Fruit fly (Drosophila melanogaster) whole organism, embryonic: Measurements from ENCODE around the gene CG4615.

Source experiments
- CG11398 ChIP-seq: fragments of 200-800 bp; sonication (Bioruptor generic); optimal IDR thresholded peaks from 2 replicates; lab custom pipeline; 2016; ENCODE audit warnings: missing biosample characterization, missing genetic modification characterization
- CG11456 ChIP-seq: fragments of 200-800 bp; sonication (Bioruptor generic); IDR thresholded peaks from 3 replicates; pipeline ENCODE4 v1.3.6; 2022; ENCODE audit warnings: missing biosample characterization, missing genetic modification characterization
- CG12769 ChIP-seq: fragments of 200-800 bp; sonication (Bioruptor generic); optimal IDR thresholded peaks from 2 replicates; lab custom pipeline; 2019; ENCODE audit warnings: missing biosample characterization, mild to moderate bottlenecking, missing genetic modification characterization, moderate library complexity
- CG15601 ChIP-seq: fragments of 200-800 bp; sonication (Bioruptor generic); optimal IDR thresholded peaks from 3 replicates; lab custom pipeline; 2019; ENCODE audit warnings: missing biosample characterization, mild to moderate bottlenecking, missing genetic modification characterization, moderate library complexity
- CG17912 ChIP-seq: fragments of 200-800 bp; sonication (Bioruptor generic); optimal IDR thresholded peaks from 2 replicates; lab custom pipeline; 2018; ENCODE audit warnings: missing biosample characterization, mild to moderate bottlenecking, missing genetic modification characterization
- CG18599 ChIP-seq: fragments of 200-800 bp; sonication (Bioruptor generic); optimal IDR thresholded peaks from 3 replicates; lab custom pipeline; 2017; ENCODE audit warnings: missing biosample characterization, missing genetic modification characterization, mild to moderate bottlenecking, moderate library complexity, missing genetic modification reagents
- CG2116 ChIP-seq: fragments of 200-800 bp; sonication (Bioruptor generic); optimal IDR thresholded peaks from 3 replicates; lab custom pipeline; 2018; ENCODE audit warnings: missing biosample characterization, mild to moderate bottlenecking, missing genetic modification characterization
- CG31224 ChIP-seq: fragments of 200-800 bp; sonication (Bioruptor generic); IDR thresholded peaks from 2 replicates; pipeline ENCODE4 v1.3.6; 2022; ENCODE audit warnings: missing biosample characterization, missing genetic modification characterization
- CG34224 ChIP-seq: fragments of 200-800 bp; sonication (Bioruptor generic); IDR thresholded peaks from 3 replicates; pipeline ENCODE4 v1.3.6; 2022; ENCODE audit warnings: missing biosample characterization, missing genetic modification characterization; ENCODE audit not compliant: partially characterized antibody
- CG34376 ChIP-seq: fragments of 200-800 bp; sonication (Bioruptor generic); optimal IDR thresholded peaks from 2 replicates; lab custom pipeline; 2018; ENCODE audit warnings: missing biosample characterization, mild to moderate bottlenecking, missing genetic modification characterization
- CG4404 ChIP-seq: fragments of 200-800 bp; sonication (Bioruptor generic); IDR thresholded peaks from 2 replicates; pipeline ENCODE4 v1.3.6; 2022; ENCODE audit warnings: missing biosample characterization, missing genetic modification characterization
- CG6683 ChIP-seq: fragments of 200-800 bp; sonication (Bioruptor generic); optimal IDR thresholded peaks from 2 replicates; lab custom pipeline; 2017; ENCODE audit warnings: missing biosample characterization, mild to moderate bottlenecking, missing genetic modification characterization, missing genetic modification reagents
- CG9932 ChIP-seq: fragments of 200-800 bp; sonication (Bioruptor generic); IDR thresholded peaks from 2 replicates; pipeline ENCODE4 v1.3.6; 2022; ENCODE audit warnings: missing biosample characterization, missing genetic modification characterization
- Dek ChIP-seq: fragments of 200-800 bp; sonication (Bioruptor generic); optimal IDR thresholded peaks from 3 replicates; lab custom pipeline; 2019; ENCODE audit warnings: missing biosample characterization, mild to moderate bottlenecking, missing genetic modification characterization, moderate library complexity
- Dll ChIP-seq: fragments of 200-800 bp; sonication (Bioruptor generic); IDR thresholded peaks from 4 replicates; pipeline ENCODE4 v1.3.6; 2022; ENCODE audit warnings: missing biosample characterization, missing genetic modification characterization; ENCODE audit not compliant: partially characterized antibody
- Eip74EF ChIP-seq, 2 experiments: fragments of 200-800 bp in 1 of 2; fragments of >200 bp in 1 of 2; sonication (Bioruptor generic) in 1 of 2; optimal IDR thresholded peaks; 2 replicates each; lab custom pipeline; 2017 to 2019; ENCODE audit warnings: missing biosample characterization in 2 of 2, missing genetic modification characterization in 2 of 2, mild to moderate bottlenecking in 1 of 2, moderate library complexity in 1 of 2
- Ets65A ChIP-seq: fragments of 200-800 bp; sonication (Bioruptor generic); peaks from one replicate; lab custom pipeline; 2016; ENCODE audit warnings: missing biosample characterization, missing genetic modification characterization
- H2.0 ChIP-seq: fragments of 200-800 bp; sonication (Bioruptor generic); IDR thresholded peaks from 2 replicates; pipeline ENCODE4 v1.3.6; 2022; ENCODE audit warnings: missing biosample characterization, missing genetic modification characterization
- HHEX ChIP-seq: fragments of 200-800 bp; sonication (Bioruptor generic); optimal IDR thresholded peaks from 3 replicates; lab custom pipeline; 2017; ENCODE audit warnings: missing biosample characterization, mild to moderate bottlenecking, missing genetic modification characterization, missing genetic modification reagents
- Hmr ChIP-seq: fragments of 200-800 bp; sonication (Bioruptor generic); optimal IDR thresholded peaks from 3 replicates; lab custom pipeline; 2017; ENCODE audit warnings: mild to moderate bottlenecking, missing biosample characterization, missing genetic modification reagents, missing genetic modification characterization
- Hsf ChIP-seq: fragments of 200-800 bp; sonication (Bioruptor generic); optimal IDR thresholded peaks from 3 replicates; lab custom pipeline; 2016; ENCODE audit warnings: missing biosample characterization, missing genetic modification characterization
- Med ChIP-seq: fragments of 200-800 bp; sonication (Bioruptor generic); peaks from one replicate; lab custom pipeline; 2016; ENCODE audit warnings: missing biosample characterization, missing genetic modification characterization, mild to moderate bottlenecking, inconsistent platforms, moderate library complexity
- NC2α ChIP-seq: fragments of 200-800 bp; sonication (Bioruptor generic); optimal IDR thresholded peaks from 2 replicates; lab custom pipeline; 2016; ENCODE audit warnings: missing biosample characterization, missing genetic modification characterization
- NFAT ChIP-seq: fragments of 200-800 bp; sonication (Bioruptor generic); IDR thresholded peaks from 2 replicates; pipeline ENCODE4 v1.3.6; 2022; ENCODE audit warnings: missing biosample characterization, missing genetic modification characterization
- Stat92E ChIP-seq, 3 experiments: fragments of >200 bp in 2 of 3; fragments of 200-800 bp in 1 of 3; sonication (Bioruptor generic) in 1 of 3; optimal IDR thresholded peaks; 2 replicates each; lab custom pipeline; 2017 to 2019; ENCODE audit warnings: missing biosample characterization in 3 of 3, missing genetic modification characterization in 3 of 3, mild to moderate bottlenecking in 1 of 3, moderate library complexity in 1 of 3
- abd-A ChIP-seq: fragments of 200-800 bp; sonication (Bioruptor generic); optimal IDR thresholded peaks from 3 replicates; lab custom pipeline; 2019; ENCODE audit warnings: missing biosample characterization, mild to moderate bottlenecking, missing genetic modification characterization, moderate library complexity
- crp ChIP-seq, 2 experiments: fragments of 200-800 bp; sonication (Bioruptor generic); optimal IDR thresholded peaks; 2 replicates in 1 of 2; 3 replicates in 1 of 2; lab custom pipeline; 2017; ENCODE audit warnings: missing biosample characterization in 2 of 2, missing genetic modification characterization in 2 of 2, mild to moderate bottlenecking in 1 of 2, moderate library complexity in 1 of 2
- dan ChIP-seq: fragments of 200-800 bp; sonication (Bioruptor generic); IDR thresholded peaks from 2 replicates; pipeline ENCODE4 v1.3.6; 2022; ENCODE audit warnings: missing biosample characterization, missing genetic modification characterization
- dmrt11E ChIP-seq: fragments of 200-800 bp; sonication (Bioruptor generic); optimal IDR thresholded peaks from 3 replicates; lab custom pipeline; 2018; ENCODE audit warnings: missing biosample characterization, mild to moderate bottlenecking, missing genetic modification characterization, moderate library complexity
- dmrt99B ChIP-seq: fragments of 200-800 bp; sonication (Bioruptor generic); optimal IDR thresholded peaks from 2 replicates; lab custom pipeline; 2018; ENCODE audit warnings: missing biosample characterization, mild to moderate bottlenecking, missing genetic modification characterization, moderate library complexity
- exex ChIP-seq: fragments of 200-800 bp; sonication (Bioruptor generic); optimal IDR thresholded peaks from 4 replicates; lab custom pipeline; 2018; ENCODE audit warnings: missing biosample characterization, mild to moderate bottlenecking, missing genetic modification characterization, moderate library complexity
- grau ChIP-seq: fragments of 200-800 bp; optimal IDR thresholded peaks from 3 replicates; lab custom pipeline; 2019; ENCODE audit warnings: missing biosample characterization, mild to moderate bottlenecking, missing genetic modification characterization, moderate library complexity
- inv ChIP-seq: fragments of 200-800 bp; sonication (Bioruptor generic); IDR thresholded peaks from 2 replicates; pipeline ENCODE4 v1.3.6; 2022; ENCODE audit warnings: missing biosample characterization, missing genetic modification characterization; ENCODE audit not compliant: partially characterized antibody
- lov ChIP-seq, 2 experiments: fragments of 200-800 bp in 1 of 2; fragments of >200 bp in 1 of 2; sonication (Bioruptor generic) in 1 of 2; IDR thresholded peaks in 1 of 2; optimal IDR thresholded peaks in 1 of 2; 2 replicates in 1 of 2; 3 replicates in 1 of 2; pipeline versions ENCODE4 v1.3.6 to Lab custom; 2017 to 2022; ENCODE audit warnings: missing biosample characterization in 1 of 2, missing genetic modification characterization in 1 of 2
- mam ChIP-seq: fragments of 200-800 bp; sonication (Bioruptor generic); optimal IDR thresholded peaks from 3 replicates; lab custom pipeline; 2016; ENCODE audit warnings: missing biosample characterization, missing genetic modification characterization
- mirr ChIP-seq: fragments of 200-800 bp; sonication (Bioruptor generic); optimal IDR thresholded peaks from 3 replicates; lab custom pipeline; 2018; ENCODE audit warnings: missing biosample characterization, mild to moderate bottlenecking, missing genetic modification characterization
- otp ChIP-seq: fragments of 200-800 bp; sonication (Bioruptor generic); IDR thresholded peaks from 3 replicates; pipeline ENCODE4, ENCODE4 v1.3.6; 2022; ENCODE audit warnings: missing biosample characterization, missing genetic modification characterization
- peb ChIP-seq: fragments of 200-800 bp; sonication (Bioruptor generic); IDR thresholded peaks from 2 replicates; pipeline ENCODE4 v1.3.6; 2022; ENCODE audit warnings: missing biosample characterization, missing genetic modification characterization
- prd ChIP-seq, 3 experiments: fragments of >200 bp in 2 of 3; fragments of 200-800 bp in 1 of 3; sonication (Bioruptor generic) in 1 of 3; optimal IDR thresholded peaks in 2 of 3; IDR thresholded peaks in 1 of 3; 2 replicates in 2 of 3; 3 replicates in 1 of 3; pipeline versions ENCODE4 v1.3.6 to Lab custom; 2017 to 2022; ENCODE audit warnings: missing biosample characterization in 1 of 3, missing genetic modification characterization in 1 of 3
- rib ChIP-seq: fragments of 200-800 bp; sonication (Bioruptor generic); IDR thresholded peaks from 2 replicates; pipeline ENCODE4 v1.3.6; 2022; ENCODE audit warnings: missing biosample characterization, missing genetic modification characterization
- row ChIP-seq: fragments of 200-800 bp; sonication (Bioruptor generic); IDR thresholded peaks from 3 replicates; pipeline ENCODE4 v1.3.6; 2022; ENCODE audit warnings: missing biosample characterization, missing genetic modification characterization
- slou ChIP-seq: fragments of 200-800 bp; sonication (Bioruptor generic); optimal IDR thresholded peaks from 3 replicates; lab custom pipeline; 2016; ENCODE audit warnings: missing biosample characterization, missing genetic modification characterization
- sug ChIP-seq: fragments of 200-800 bp; optimal IDR thresholded peaks from 2 replicates; lab custom pipeline; 2019; ENCODE audit warnings: missing biosample characterization, mild to moderate bottlenecking, missing genetic modification characterization, moderate library complexity
- tna ChIP-seq: fragments of 200-800 bp; sonication (Bioruptor generic); IDR thresholded peaks from 2 replicates; pipeline ENCODE4 v1.3.6; 2022; ENCODE audit warnings: missing biosample characterization, missing genetic modification characterization; ENCODE audit not compliant: partially characterized antibody
- toy ChIP-seq: fragments of 200-800 bp; sonication (Bioruptor generic); IDR thresholded peaks from 2 replicates; pipeline ENCODE4 v1.3.6; 2022; ENCODE audit warnings: missing biosample characterization, missing genetic modification characterization
- vnd ChIP-seq: fragments of 200-800 bp; sonication (Bioruptor generic); IDR thresholded peaks from 3 replicates; pipeline ENCODE4 v1.3.6; 2022; ENCODE audit warnings: missing biosample characterization, missing genetic modification characterization; ENCODE audit not compliant: partially characterized antibody
- vvl ChIP-seq: fragments of 200-800 bp; sonication (Bioruptor generic); IDR thresholded peaks from 2 replicates; pipeline ENCODE4 v1.3.6; 2022; ENCODE audit warnings: missing biosample characterization, missing genetic modification characterization
- wdn ChIP-seq: fragments of 200-800 bp; sonication (Bioruptor generic); IDR thresholded peaks from 2 replicates; pipeline ENCODE4 v1.3.6; 2022; ENCODE audit warnings: missing biosample characterization, missing genetic modification characterization
- z ChIP-seq: fragments of 200-800 bp; sonication (Bioruptor generic); IDR thresholded peaks from 3 replicates; pipeline ENCODE4 v1.3.6; 2022; ENCODE audit warnings: missing biosample characterization, missing genetic modification characterization
- zfh2 ChIP-seq: fragments of 200-800 bp; sonication (Bioruptor generic); optimal IDR thresholded peaks from 2 replicates; lab custom pipeline; 2016; ENCODE audit warnings: missing biosample characterization, missing genetic modification characterization

CG4615 gene

dm6 chrX:7063563-7063962, 38.5 kb downstream of the CG4615 start (continued):
- TF ChIP-seq crp (GFP tag; optimal IDR thresholded peaks at IDR 0.05; lab: Kevin White, UChicago) (no peak), rib (GFP tag; lab: Robert Waterston, UW) (no peak), prd (optimal IDR thresholded peaks at IDR 0.05; lab: Kevin White, UChicago) (no peak), prd (GFP tag; IDR thresholded peaks at IDR 0.05; lab: Robert Waterston, UW) (no peak), wdn (GFP tag; lab: Robert Waterston, UW) (no peak), CG34376 (GFP tag; lab: Kevin White, UChicago) (no peak), grau (tag; lab: Kevin White, UChicago) (no peak), HHEX (GFP tag; lab: Kevin White, UChicago) (no peak), NC2α (GFP tag; lab: Kevin White, UChicago) (no peak), zfh2 (GFP tag; lab: Kevin White, UChicago) (no peak), vnd (GFP tag; lab: Robert Waterston, UW) (no peak), CG11398 (no peak), vvl (GFP tag; lab: Robert Waterston, UW) (no peak), CG18599 (peak; percentile 18), Dek (no peak), CG34224 (GFP tag; lab: Robert Waterston, UW) (no peak), CG6683 (no peak), slou (GFP tag; lab: Kevin White, UChicago) (no peak), sug (no peak), CG17912 (GFP tag; lab: Kevin White, UChicago) (no peak), CG4404 (GFP tag; lab: Robert Waterston, UW) (no peak), mirr (GFP tag; lab: Kevin White, UChicago) (no peak), otp (GFP tag; lab: Robert Waterston, UW) (no peak), row (peak; percentile 26; the same call in 1 of the 3 replicates), abd-A (tag; lab: Kevin White, UChicago) (no peak), Eip74EF (GFP tag; optimal IDR thresholded peaks at IDR 0.05; lab: Kevin White, UChicago) (no peak), dan (GFP tag; lab: Robert Waterston, UW) (no peak), mam (GFP tag; lab: Kevin White, UChicago) (no peak), toy (no peak), CG12769 (tag; lab: Kevin White, UChicago) (peak; percentile 1), Hsf (GFP tag; lab: Kevin White, UChicago) (no peak), exex (tag; lab: Kevin White, UChicago) (no peak), dmrt11E (tag; lab: Kevin White, UChicago) (no peak), CG11456 (GFP tag; lab: Robert Waterston, UW) (no peak), Stat92E (GFP tag; optimal IDR thresholded peaks at IDR 0.05; lab: Kevin White, UChicago) (no peak), NFAT (GFP tag; lab: Robert Waterston, UW) (no peak), CG31224 (GFP tag; lab: Robert Waterston, UW) (no peak), z (GFP tag; lab: Robert Waterston, UW) (no peak), lov (optimal IDR thresholded peaks at IDR 0.05; lab: Kevin White, UChicago) (no peak), lov (GFP tag; IDR thresholded peaks at IDR 0.05; lab: Robert Waterston, UW) (no peak), CG2116 (no peak), tna (GFP tag; lab: Robert Waterston, UW) (no peak), CG15601 (tag; lab: Kevin White, UChicago) (no peak), Hmr (GFP tag; lab: Kevin White, UChicago) (no peak), dmrt99B (tag; lab: Kevin White, UChicago) (peak; percentile 16), Med (GFP tag; lab: Kevin White, UChicago) (peak; percentile 67), Ets65A (GFP tag; lab: Kevin White, UChicago) (peak; percentile 80), peb (GFP tag; lab: Robert Waterston, UW) (no peak), H2.0 (no peak), CG9932 (GFP tag; lab: Robert Waterston, UW) (no peak), Dll (no peak), inv (GFP tag; lab: Robert Waterston, UW) (no peak)
